Worm (Caenorhabditis elegans) whole organism, L4 larva: Measurements from ENCODE around the gene ufd-3.

ENCODE experiments used
- lin-15B ChIP-seq: fragments of 150-350 bp; sonication (generic microtip); optimal IDR thresholded peaks from 3 replicates; lab custom pipeline; 2014; ENCODE audit warnings: missing biosample characterization, missing genetic modification characterization
- lin-39 ChIP-seq: fragments of 150-350 bp; optimal IDR thresholded peaks from 2 replicates; lab custom pipeline; 2014; ENCODE audit warnings: missing biosample characterization, missing genetic modification reagents, missing genetic modification characterization
- lir-3 ChIP-seq: sonication (generic microtip); optimal IDR thresholded peaks from 2 replicates; lab custom pipeline; 2016; ENCODE audit warnings: mild to moderate bottlenecking, missing genetic modification characterization, missing compliant biosample characterization
- mdt-29 ChIP-seq: fragments of 200-800 bp; sonication (Bioruptor generic); IDR thresholded peaks from 2 replicates; pipeline ENCODE4 v1.3.6; 2022; ENCODE audit warnings: missing genetic modification reagents, missing genetic modification characterization, missing compliant biosample characterization
- zag-1 ChIP-seq: fragments of 150-350 bp; optimal IDR thresholded peaks from 2 replicates; lab custom pipeline; 2014; ENCODE audit warnings: missing biosample characterization, missing genetic modification characterization

DNA sequence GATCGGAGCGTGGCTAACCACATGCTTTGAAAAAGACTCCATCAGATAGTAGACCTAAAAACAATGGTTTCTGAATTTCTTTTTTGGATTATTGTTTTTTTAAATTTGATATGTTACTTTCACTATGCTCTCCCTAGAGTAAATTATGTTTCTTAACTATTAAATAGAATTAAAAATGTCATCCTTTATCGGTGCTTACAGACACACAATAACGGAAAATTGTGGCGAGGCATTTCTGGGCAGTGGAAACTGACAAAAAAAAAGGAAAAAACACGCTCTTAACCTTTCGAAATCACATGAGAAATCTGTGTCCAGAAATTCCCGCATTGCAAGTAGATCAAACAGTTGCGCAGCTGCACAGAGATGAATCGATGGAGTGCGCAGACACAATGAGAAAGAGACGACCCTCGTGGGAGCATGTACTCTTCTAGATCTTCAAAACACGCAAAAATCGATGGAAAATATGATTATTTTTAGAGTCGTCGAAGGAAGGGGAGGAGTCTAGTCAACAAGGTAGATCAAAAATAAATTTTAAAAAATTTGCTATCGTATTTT is 39.6 kb downstream of the ufd-3 start, which contains the start of gene ZK892.6:
- TF ChIP-seq lin-15B (no peak), zag-1 (tag; lab: Kevin White, UChicago) (no peak), lir-3 (no peak), lin-39 (no peak), mdt-29 (GFP tag; lab: Robert Waterston, UW) (no peak)
